Worm (Caenorhabditis elegans) whole organism, L1 larva: ENCODE data around the gene ucr-1.
A peak's percentile ranks its signal among the peaks of the same experiment; 100 is the strongest.

ENCODE experiments used
- C04F5.9 ChIP-seq: sonication (generic microtip); optimal IDR thresholded peaks from 2 replicates; lab custom pipeline; 2016; ENCODE audit warnings: missing genetic modification characterization, missing compliant biosample characterization
- C16A3.4 ChIP-seq: fragments of 150-350 bp; optimal IDR thresholded peaks from 2 replicates; lab custom pipeline; 2014; ENCODE audit warnings: missing biosample characterization, missing genetic modification characterization
- C34B4.2 ChIP-seq: sonication (generic microtip); optimal IDR thresholded peaks from 2 replicates; lab custom pipeline; 2017; ENCODE audit warnings: mild to moderate bottlenecking, missing genetic modification characterization, missing compliant biosample characterization
- F16B12.6 ChIP-seq: fragments of 150-350 bp; optimal IDR thresholded peaks from 2 replicates; lab custom pipeline; 2014; ENCODE audit warnings: missing biosample characterization, missing genetic modification characterization
- Y116A8C.19 ChIP-seq: sonication (generic microtip); optimal IDR thresholded peaks from 2 replicates; lab custom pipeline; 2016; ENCODE audit warnings: missing compliant biosample characterization, missing genetic modification characterization, borderline replicate concordance
- alr-1 ChIP-seq: fragments of 200-800 bp; sonication (Bioruptor generic); optimal IDR thresholded peaks from 2 replicates; lab custom pipeline; 2018; ENCODE audit warnings: borderline replicate concordance, mild to moderate bottlenecking, missing genetic modification characterization, missing compliant biosample characterization
- ama-1 ChIP-seq: fragments of 150-350 bp; optimal IDR thresholded peaks from 2 replicates; lab custom pipeline; 2014
- blmp-1 ChIP-seq: fragments of 150-350 bp; optimal IDR thresholded peaks from 2 replicates; lab custom pipeline; 2014; ENCODE audit warnings: missing biosample characterization, missing genetic modification characterization
- ceh-63 ChIP-seq: fragments of 200-800 bp; sonication (Bioruptor generic); optimal IDR thresholded peaks from 2 replicates; lab custom pipeline; 2018; ENCODE audit warnings: mild to moderate bottlenecking, missing genetic modification characterization, missing compliant biosample characterization
- ceh-8 ChIP-seq: fragments of 200-800 bp; sonication (Bioruptor generic); optimal IDR thresholded peaks from 2 replicates; lab custom pipeline; 2018; ENCODE audit warnings: mild to moderate bottlenecking, missing genetic modification characterization, moderate library complexity, missing compliant biosample characterization
- ceh-82 ChIP-seq, 3 experiments: fragments of 150-350 bp in 1 of 3; sonication (generic microtip) in 2 of 3; optimal IDR thresholded peaks; 2 replicates each; lab custom pipeline; 2014 to 2017; ENCODE audit warnings: missing biosample characterization in 3 of 3, missing genetic modification characterization in 3 of 3
- ceh-88 ChIP-seq: fragments of 200-800 bp; sonication (Bioruptor generic); IDR thresholded peaks from 2 replicates; pipeline ENCODE4 v1.3.6; 2022; ENCODE audit warnings: missing genetic modification characterization, missing compliant biosample characterization
- ceh-90 ChIP-seq: sonication (generic microtip); optimal IDR thresholded peaks from 2 replicates; lab custom pipeline; 2016; ENCODE audit warnings: missing genetic modification characterization, missing compliant biosample characterization
- ces-1 ChIP-seq: fragments of 150-350 bp; optimal IDR thresholded peaks from 2 replicates; lab custom pipeline; 2014; ENCODE audit warnings: missing biosample characterization, missing genetic modification reagents, missing genetic modification characterization
- dsc-1 ChIP-seq: sonication (generic microtip); optimal IDR thresholded peaks from 2 replicates; lab custom pipeline; 2016; ENCODE audit warnings: mild to moderate bottlenecking, missing genetic modification characterization, missing compliant biosample characterization
- egl-13 ChIP-seq: sonication (generic microtip); optimal IDR thresholded peaks from 2 replicates; lab custom pipeline; 2016; ENCODE audit warnings: missing genotype, missing genetic modification reagents, missing genetic modification characterization, missing compliant biosample characterization
- elt-3 ChIP-seq, 6 experiments: fragments of 150-350 bp in 1 of 6; sonication (generic microtip); optimal IDR thresholded peaks; 2 replicates each; lab custom pipeline; 2017 to 2018; ENCODE audit warnings: missing biosample characterization in 6 of 6, missing genetic modification characterization in 6 of 6, inconsistent platforms in 1 of 6
- fkh-4 ChIP-seq: sonication (generic microtip); optimal IDR thresholded peaks from 2 replicates; lab custom pipeline; 2016; ENCODE audit warnings: missing compliant biosample characterization, missing genetic modification characterization, borderline replicate concordance
- fos-1 ChIP-seq: fragments of 150-350 bp; optimal IDR thresholded peaks from 2 replicates; lab custom pipeline; 2014; ENCODE audit warnings: missing biosample characterization, missing genetic modification characterization
- grh-1 ChIP-seq: fragments of 200-800 bp; sonication (Bioruptor generic); IDR thresholded peaks from 2 replicates; pipeline ENCODE4 v1.3.6; 2022; ENCODE audit warnings: missing genetic modification reagents, missing genetic modification characterization, missing compliant biosample characterization
- hlh-4 ChIP-seq: sonication (generic microtip); optimal IDR thresholded peaks from 2 replicates; lab custom pipeline; 2016; ENCODE audit warnings: mild to moderate bottlenecking, missing genetic modification characterization, missing compliant biosample characterization
- irx-1 ChIP-seq: sonication (generic microtip); optimal IDR thresholded peaks from 2 replicates; lab custom pipeline; 2016; ENCODE audit warnings: missing genetic modification characterization, missing compliant biosample characterization
- jun-1 ChIP-seq: fragments of 150-350 bp; optimal IDR thresholded peaks from 2 replicates; lab custom pipeline; 2014; ENCODE audit warnings: missing biosample characterization, missing genetic modification reagents, missing genetic modification characterization
- lin-13 ChIP-seq: fragments of 150-350 bp; optimal IDR thresholded peaks from 2 replicates; lab custom pipeline; 2014; ENCODE audit warnings: missing biosample characterization, missing genetic modification reagents, missing genetic modification characterization
- lin-15B ChIP-seq: fragments of 150-350 bp; sonication (generic microtip); optimal IDR thresholded peaks from 3 replicates; lab custom pipeline; 2014; ENCODE audit warnings: missing biosample characterization, missing genetic modification characterization
- lin-39 ChIP-seq: fragments of 150-350 bp; optimal IDR thresholded peaks from 2 replicates; lab custom pipeline; 2014; ENCODE audit warnings: missing biosample characterization, missing genetic modification reagents, missing genetic modification characterization
- lsy-2 ChIP-seq, 2 experiments: fragments of 150-350 bp; optimal IDR thresholded peaks; 2 replicates each; lab custom pipeline; 2014; ENCODE audit warnings: missing biosample characterization in 2 of 2, missing genetic modification characterization in 2 of 2
- mab-9 ChIP-seq: fragments of 200-800 bp; sonication (Bioruptor generic); IDR thresholded peaks from 2 replicates; pipeline ENCODE4 v1.3.6; 2022; ENCODE audit warnings: missing genetic modification reagents, missing genetic modification characterization, missing compliant biosample characterization
- nhr-20 ChIP-seq: sonication (generic microtip); optimal IDR thresholded peaks from 2 replicates; lab custom pipeline; 2016; ENCODE audit warnings: mild to moderate bottlenecking, missing genetic modification characterization, missing compliant biosample characterization
- nhr-237 ChIP-seq: fragments of 150-350 bp; optimal IDR thresholded peaks from 2 replicates; lab custom pipeline; 2014; ENCODE audit warnings: missing biosample characterization, missing genetic modification characterization
- nhr-28 ChIP-seq: fragments of 150-350 bp; optimal IDR thresholded peaks from 2 replicates; lab custom pipeline; 2014; ENCODE audit warnings: missing biosample characterization, missing genetic modification characterization
- nhr-71 ChIP-seq: sonication (generic microtip); optimal IDR thresholded peaks from 2 replicates; lab custom pipeline; 2016; ENCODE audit warnings: mild to moderate bottlenecking, missing genetic modification characterization, moderate library complexity, missing compliant biosample characterization
- nhr-76 ChIP-seq: sonication (generic microtip); optimal IDR thresholded peaks from 2 replicates; lab custom pipeline; 2017; ENCODE audit warnings: missing biosample characterization, missing genetic modification characterization
- nhr-77 ChIP-seq: fragments of 150-350 bp; optimal IDR thresholded peaks from 2 replicates; lab custom pipeline; 2014; ENCODE audit warnings: missing biosample characterization, missing genetic modification characterization
- nhr-85 ChIP-seq: sonication (generic microtip); peaks from one replicate; lab custom pipeline; 2016; ENCODE audit warnings: missing genetic modification characterization, inconsistent platforms, missing compliant biosample characterization
- nhr-90 ChIP-seq: sonication (generic microtip); optimal IDR thresholded peaks from 2 replicates; lab custom pipeline; 2016; ENCODE audit warnings: mild to moderate bottlenecking, missing genetic modification characterization, missing compliant biosample characterization; ENCODE audit not compliant: poor library complexity
- pag-3 ChIP-seq: sonication (generic microtip); optimal IDR thresholded peaks from 2 replicates; lab custom pipeline; 2017; ENCODE audit warnings: missing genetic modification characterization, mild to moderate bottlenecking, missing compliant biosample characterization, antibody characterized with exemption, borderline replicate concordance; ENCODE audit not compliant: insufficient read depth
- rnt-1 ChIP-seq: sonication (generic microtip); optimal IDR thresholded peaks from 2 replicates; lab custom pipeline; 2016; ENCODE audit warnings: mild to moderate bottlenecking, missing genetic modification characterization, moderate library complexity, missing compliant biosample characterization
- swsn-7 ChIP-seq: sonication (generic microtip); optimal IDR thresholded peaks from 2 replicates; lab custom pipeline; 2016; ENCODE audit warnings: missing genetic modification characterization, missing compliant biosample characterization
- tbx-2 ChIP-seq: sonication (generic microtip); optimal IDR thresholded peaks from 2 replicates; lab custom pipeline; 2016; ENCODE audit warnings: missing genetic modification characterization, missing compliant biosample characterization
- unc-30 ChIP-seq: sonication (generic microtip); optimal IDR thresholded peaks from 2 replicates; lab custom pipeline; 2017; ENCODE audit warnings: missing biosample characterization, missing genetic modification characterization
- unc-62 ChIP-seq: fragments of 150-350 bp; optimal IDR thresholded peaks from 2 replicates; lab custom pipeline; 2014; ENCODE audit warnings: missing biosample characterization, missing genetic modification reagents, missing genetic modification characterization
- unc-86 ChIP-seq: sonication (generic microtip); optimal IDR thresholded peaks from 2 replicates; lab custom pipeline; 2016; ENCODE audit warnings: missing genetic modification characterization, missing compliant biosample characterization
- xbp-1 ChIP-seq: sonication (generic microtip); optimal IDR thresholded peaks from 2 replicates; lab custom pipeline; 2016; ENCODE audit warnings: missing genetic modification characterization, missing compliant biosample characterization
- zip-4 ChIP-seq: fragments of 200-800 bp; sonication (Bioruptor generic); optimal IDR thresholded peaks from 2 replicates; lab custom pipeline; 2018; ENCODE audit warnings: mild to moderate bottlenecking, missing genetic modification characterization, moderate library complexity, missing compliant biosample characterization
- ztf-11 ChIP-seq, 2 experiments: sonication (generic microtip); optimal IDR thresholded peaks; 2 replicates each; lab custom pipeline; 2016 to 2017; ENCODE audit warnings: missing genetic modification characterization in 2 of 2, missing biosample characterization in 1 of 2, missing compliant biosample characterization in 1 of 2
- ztf-4 ChIP-seq: fragments of 150-350 bp; optimal IDR thresholded peaks from 2 replicates; lab custom pipeline; 2014; ENCODE audit warnings: missing biosample characterization, missing genetic modification characterization

Gene ucr-1

DNA sequence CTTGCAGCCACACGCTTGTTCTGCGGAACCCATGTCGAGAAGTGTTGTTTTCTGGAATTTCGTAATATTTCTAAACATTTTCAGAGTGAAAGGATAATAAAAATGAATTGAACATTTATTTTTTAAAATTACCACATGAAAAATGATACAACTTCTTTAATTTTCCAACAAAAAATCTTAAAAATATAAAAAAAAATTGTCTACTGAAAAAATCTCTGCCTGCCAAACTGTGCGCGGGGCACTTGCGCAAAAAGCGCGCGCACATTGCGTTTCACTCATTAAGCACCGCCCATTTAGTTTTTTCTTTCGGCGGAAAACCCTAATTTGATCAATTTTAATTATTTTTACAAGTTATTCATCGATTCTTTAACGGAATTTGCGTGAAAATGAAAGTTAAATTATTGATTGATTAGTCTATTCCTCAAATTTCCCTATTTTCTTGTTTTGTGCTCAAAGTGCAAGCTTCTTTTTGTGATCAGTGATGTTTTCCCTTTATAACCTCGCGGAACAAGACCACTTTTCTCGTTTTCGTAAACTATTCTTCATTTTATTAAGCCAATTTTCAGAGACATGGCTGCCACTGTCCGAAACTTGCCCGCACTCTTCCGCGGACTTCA lies 36.9 kb upstream of the ucr-1 start, which contains the start of the genes nmad-1 and hach-1 (continued):
- TF ChIP-seq lin-39 (tag; lab: Kevin White, UChicago) (peak; percentile 69), C16A3.4 (tag; lab: Kevin White, UChicago) (peak; percentile 77), nhr-28 (tag; lab: Kevin White, UChicago) (no peak), unc-62 (GFP tag; lab: Kevin White, UChicago) (no peak)
- TF ChIP-seq, all 84 proteins: peak for 46

ce11 chrIII:5557246-5557819 lies 34.6 kb upstream of the ucr-1 start, which contains the start of gene rpc-2:
TSS of gene rpc-2 (plus strand) at chrIII:5557365.
- TF ChIP-seq nhr-85 (peak; percentile 1), lsy-2 (tag; optimal IDR thresholded peaks at IDR 0.05; lab: Kevin White, UChicago) (no peak)

ce11 chrIII:5563680-5564079 lies 28.3 kb upstream of the ucr-1 start:
- TF ChIP-seq F16B12.6 (tag; lab: Kevin White, UChicago) (no peak), fkh-4 (no peak), nhr-28 (tag; lab: Kevin White, UChicago) (no peak), elt-3 (tag; optimal IDR thresholded peaks at IDR 0.05; lab: Kevin White, UChicago) (no peak), unc-30 (no peak), ces-1 (GFP tag; lab: Kevin White, UChicago) (no peak), blmp-1 (tag; lab: Kevin White, UChicago) (peak; percentile 20), nhr-20 (tag; lab: Kevin White, UChicago) (peak; percentile 24), nhr-237 (tag; lab: Kevin White, UChicago) (no peak), nhr-71 (tag; lab: Kevin White, UChicago) (peak; percentile 69), hlh-4 (tag; lab: Kevin White, UChicago) (no peak), lin-13 (GFP tag; lab: Kevin White, UChicago) (no peak), C34B4.2 (tag; lab: Kevin White, UChicago) (no peak), mab-9 (no peak), zip-4 (GFP tag; lab: Kevin White, UChicago) (no peak), nhr-76 (tag; lab: Kevin White, UChicago) (no peak), rnt-1 (peak; percentile 54), tbx-2 (tag; lab: Kevin White, UChicago) (peak; percentile 31), nhr-90 (tag; lab: Kevin White, UChicago) (no peak), xbp-1 (no peak), ceh-82 (tag; optimal IDR thresholded peaks at IDR 0.05; lab: Kevin White, UChicago) (no peak), grh-1 (GFP tag; lab: Robert Waterston, UW) (no peak), lsy-2 (tag; optimal IDR thresholded peaks at IDR 0.05; lab: Kevin White, UChicago) (peak; percentile 10 to 49), C04F5.9 (tag; lab: Kevin White, UChicago) (no peak), alr-1 (tag; lab: Kevin White, UChicago) (no peak), ceh-90 (tag; lab: Kevin White, UChicago) (no peak), lin-15B (no peak), unc-86 (tag; lab: Kevin White, UChicago) (no peak), dsc-1 (peak; percentile 69), lin-39 (tag; lab: Kevin White, UChicago) (no peak), irx-1 (tag; lab: Kevin White, UChicago) (no peak), ztf-11 (tag; optimal IDR thresholded peaks at IDR 0.05; lab: Kevin White, UChicago) (no peak), pag-3 (tag; lab: Kevin White, UChicago) (peak; percentile 97), ceh-63 (GFP tag; lab: Kevin White, UChicago) (no peak), ama-1 (lab: Kevin White, UChicago) (no peak), swsn-7 (tag; lab: Kevin White, UChicago) (peak; percentile 15), ztf-4 (tag; lab: Kevin White, UChicago) (no peak), fos-1 (no peak), ceh-8 (GFP tag; lab: Kevin White, UChicago) (no peak), egl-13 (tag; lab: Kevin White, UChicago) (no peak), nhr-85 (no peak), nhr-77 (tag; lab: Kevin White, UChicago) (peak; percentile 51), Y116A8C.19 (tag; lab: Kevin White, UChicago) (no peak), ceh-88 (GFP tag; lab: Robert Waterston, UW) (no peak), jun-1 (tag; lab: Kevin White, UChicago) (no peak)
